Worm (Caenorhabditis elegans) whole organism, L4/young adult: Measurements from ENCODE around the gene F36H12.9.

ENCODE experiments used
- W03F9.2 ChIP-seq: fragments of 150-350 bp; optimal IDR thresholded peaks from 2 replicates; lab custom pipeline; 2014; ENCODE audit warnings: missing biosample characterization, missing genetic modification characterization
- dao-5 ChIP-seq: sonication (generic microtip); optimal IDR thresholded peaks from 2 replicates; lab custom pipeline; 2016; ENCODE audit warnings: missing genotype, missing genetic modification characterization, moderate library complexity, missing compliant biosample characterization
- him-1 ChIP-seq: sonication (generic microtip); optimal IDR thresholded peaks from 2 replicates; lab custom pipeline; 2016; ENCODE audit warnings: missing genotype, missing genetic modification reagents, missing genetic modification characterization, missing compliant biosample characterization

F36H12.9 gene

ce11 chrIV:5297436-5298012 is 40.7 kb downstream of the F36H12.9 start, which contains the start of the genes ZK354.6 and msp-113:
ZK354.6 (minus strand) TSS chrIV:5297536.
msp-113 (plus strand) TSS chrIV:5297962.
- TF ChIP-seq W03F9.2 (tag; lab: Kevin White, UChicago) (no peak), dao-5 (tag; lab: Kevin White, UChicago) (no peak), him-1 (tag; lab: Kevin White, UChicago) (no peak)

- TF ChIP-seq W03F9.2 (tag; lab: Kevin White, UChicago) = no peak
- TF ChIP-seq him-1 (tag; lab: Kevin White, UChicago) = no peak
- TF ChIP-seq dao-5 (tag; lab: Kevin White, UChicago) = no peak
Observed at ce11 chrIV:5303030-5303429, 46.2 kb downstream of the F36H12.9 start, which contains the start of gene ZK354.7. ZK354.7 (minus strand) TSS chrIV:5303130.

ce11 chrIV:5306040-5306439 is 49.2 kb downstream of the F36H12.9 start, which contains the start of gene ZK354.8:
ZK354.8 (minus strand) TSS chrIV:5306140.
- TF ChIP-seq dao-5 (tag; lab: Kevin White, UChicago) (no peak), him-1 (tag; lab: Kevin White, UChicago) (no peak), W03F9.2 (tag; lab: Kevin White, UChicago) (no peak)
